Fruit fly (Drosophila melanogaster) S2 (cell line): ENCODE measurements around the gene Hpd.

Source experiments
- CG8478 ChIP-seq: fragments of >200 bp; optimal IDR thresholded peaks from 2 replicates; lab custom pipeline; 2018
- CTCF ChIP-seq, 2 experiments: fragments of >200 bp; optimal IDR thresholded peaks; 2 replicates each; lab custom pipeline; 2018

dm6 chr3L:20393357-20393756, 46.3 kb downstream of the Hpd start, which contains the start of gene CG33969:
- TF ChIP-seq CG8478 (lab: Kevin White, UChicago): no peak
- TF ChIP-seq CTCF (optimal IDR thresholded peaks at IDR 0.05; lab: Kevin White, UChicago): no peak
